Worm (Caenorhabditis elegans) whole organism, late embryonic: ENCODE measurements around the gene ints-13.
A peak's percentile ranks its signal among the peaks of the same experiment; 100 is the strongest.

ENCODE experiments used
- C08G9.2 ChIP-seq: sonication (generic microtip); optimal IDR thresholded peaks from 2 replicates; lab custom pipeline; 2016; ENCODE audit warnings: mild to moderate bottlenecking, missing genetic modification characterization, moderate library complexity, missing compliant biosample characterization
- K02D7.2 ChIP-seq: sonication (generic microtip); optimal IDR thresholded peaks from 2 replicates; lab custom pipeline; 2017; ENCODE audit warnings: mild to moderate bottlenecking, missing genetic modification characterization, missing compliant biosample characterization
- K09A11.1 ChIP-seq: sonication (generic microtip); optimal IDR thresholded peaks from 2 replicates; lab custom pipeline; 2017; ENCODE audit warnings: antibody characterized with exemption, mild to moderate bottlenecking, missing genetic modification characterization, missing compliant biosample characterization; ENCODE audit not compliant: insufficient read depth
- ama-1 ChIP-seq: fragments of 150-350 bp; optimal IDR thresholded peaks from 2 replicates; lab custom pipeline; 2014
- ceh-14 ChIP-seq: sonication (generic microtip); optimal IDR thresholded peaks from 2 replicates; lab custom pipeline; 2016; ENCODE audit warnings: missing genotype, missing genetic modification characterization, missing compliant biosample characterization
- ceh-18 ChIP-seq: sonication (generic microtip); optimal IDR thresholded peaks from 2 replicates; lab custom pipeline; 2016; ENCODE audit warnings: missing genetic modification characterization, missing compliant biosample characterization
- ceh-19 ChIP-seq: fragments of 200-800 bp; sonication (Bioruptor generic); optimal IDR thresholded peaks from 2 replicates; lab custom pipeline; 2018; ENCODE audit warnings: mild to moderate bottlenecking, missing genetic modification characterization, missing compliant biosample characterization
- ceh-2 ChIP-seq: sonication (generic microtip); optimal IDR thresholded peaks from 2 replicates; lab custom pipeline; 2016; ENCODE audit warnings: missing genotype, missing genetic modification characterization, missing compliant biosample characterization
- ceh-24 ChIP-seq: sonication (generic microtip); optimal IDR thresholded peaks from 2 replicates; lab custom pipeline; 2016; ENCODE audit warnings: mild to moderate bottlenecking, missing genetic modification characterization, missing compliant biosample characterization
- ceh-30 ChIP-seq: fragments of 150-350 bp; optimal IDR thresholded peaks from 2 replicates; lab custom pipeline; 2014; ENCODE audit warnings: missing biosample characterization, missing genetic modification characterization
- ceh-31 ChIP-seq: sonication (generic microtip); optimal IDR thresholded peaks from 2 replicates; lab custom pipeline; 2016; ENCODE audit warnings: missing genetic modification characterization, missing compliant biosample characterization
- ceh-45 ChIP-seq: fragments of 200-800 bp; sonication (Bioruptor generic); IDR thresholded peaks from 2 replicates; pipeline ENCODE4 v1.3.6; 2022; ENCODE audit warnings: missing genetic modification reagents, missing genetic modification characterization, missing compliant biosample characterization
- ceh-48 ChIP-seq: sonication (generic microtip); optimal IDR thresholded peaks from 2 replicates; lab custom pipeline; 2016; ENCODE audit warnings: missing genetic modification characterization, inconsistent platforms, missing compliant biosample characterization
- ceh-6 ChIP-seq: fragments of 200-800 bp; sonication (Bioruptor generic); optimal IDR thresholded peaks from 2 replicates; lab custom pipeline; 2018; ENCODE audit warnings: mild to moderate bottlenecking, missing genetic modification characterization, missing compliant biosample characterization
- ceh-9 ChIP-seq: sonication (generic microtip); optimal IDR thresholded peaks from 2 replicates; lab custom pipeline; 2016; ENCODE audit warnings: mild to moderate bottlenecking, missing genetic modification characterization, inconsistent platforms, missing compliant biosample characterization
- che-1 ChIP-seq: sonication (generic microtip); optimal IDR thresholded peaks from 2 replicates; lab custom pipeline; 2016; ENCODE audit warnings: mild to moderate bottlenecking, missing genetic modification characterization, missing compliant biosample characterization
- dmd-4 ChIP-seq: sonication (generic microtip); optimal IDR thresholded peaks from 2 replicates; lab custom pipeline; 2016; ENCODE audit warnings: borderline replicate concordance, missing genetic modification characterization, missing compliant biosample characterization
- elt-2 ChIP-seq: sonication (generic microtip); optimal IDR thresholded peaks from 2 replicates; lab custom pipeline; 2016; ENCODE audit warnings: missing genetic modification reagents, missing genetic modification characterization, missing compliant biosample characterization
- fkh-6 ChIP-seq: sonication (generic microtip); optimal IDR thresholded peaks from 2 replicates; lab custom pipeline; 2016; ENCODE audit warnings: missing genetic modification characterization, missing compliant biosample characterization
- hlh-13 ChIP-seq: fragments of 200-800 bp; sonication (Bioruptor generic); optimal IDR thresholded peaks from 2 replicates; lab custom pipeline; 2018; ENCODE audit warnings: mild to moderate bottlenecking, missing genetic modification characterization, missing compliant biosample characterization
- hlh-15 ChIP-seq: sonication (generic microtip); optimal IDR thresholded peaks from 2 replicates; lab custom pipeline; 2016; ENCODE audit warnings: missing genetic modification characterization, missing compliant biosample characterization
- hlh-6 ChIP-seq: sonication (generic microtip); optimal IDR thresholded peaks from 2 replicates; lab custom pipeline; 2016; ENCODE audit warnings: missing genotype, missing genetic modification characterization, missing compliant biosample characterization
- lim-6 ChIP-seq: sonication (generic microtip); optimal IDR thresholded peaks from 2 replicates; lab custom pipeline; 2016; ENCODE audit warnings: missing genetic modification characterization, missing compliant biosample characterization
- madf-2 ChIP-seq: sonication (generic microtip); optimal IDR thresholded peaks from 2 replicates; lab custom pipeline; 2017; ENCODE audit warnings: missing genetic modification characterization, missing compliant biosample characterization
- mec-3 ChIP-seq: sonication (generic microtip); optimal IDR thresholded peaks from 2 replicates; lab custom pipeline; 2016; ENCODE audit warnings: borderline replicate concordance, missing genetic modification characterization, missing compliant biosample characterization
- npax-4 ChIP-seq: sonication (generic microtip); optimal IDR thresholded peaks from 2 replicates; lab custom pipeline; 2016; ENCODE audit warnings: missing genetic modification characterization, missing compliant biosample characterization
- pat-9 ChIP-seq: fragments of 200-800 bp; sonication (Bioruptor generic); optimal IDR thresholded peaks from 2 replicates; lab custom pipeline; 2018; ENCODE audit warnings: mild to moderate bottlenecking, missing genetic modification characterization, moderate library complexity, missing compliant biosample characterization
- pax-1 ChIP-seq: fragments of 150-350 bp; optimal IDR thresholded peaks from 2 replicates; lab custom pipeline; 2014; ENCODE audit warnings: missing biosample characterization, missing genetic modification characterization
- pha-4 ChIP-seq: fragments of 150-350 bp; optimal IDR thresholded peaks from 2 replicates; lab custom pipeline; 2018; ENCODE audit warnings: missing biosample characterization, missing genetic modification reagents, missing genetic modification characterization
- pqm-1 ChIP-seq: sonication (generic microtip); optimal IDR thresholded peaks from 2 replicates; lab custom pipeline; 2016; ENCODE audit warnings: missing genetic modification characterization, missing compliant biosample characterization
- pros-1 ChIP-seq: fragments of 150-350 bp; optimal IDR thresholded peaks from 2 replicates; lab custom pipeline; 2014; ENCODE audit warnings: missing biosample characterization, missing genetic modification reagents, missing genetic modification characterization
- ref-2 ChIP-seq: sonication (generic microtip); optimal IDR thresholded peaks from 2 replicates; lab custom pipeline; 2016; ENCODE audit warnings: missing genetic modification characterization, missing compliant biosample characterization
- sdc-2 ChIP-seq: sonication (generic microtip); optimal IDR thresholded peaks from 2 replicates; lab custom pipeline; 2016; ENCODE audit warnings: missing genotype, missing genetic modification characterization, missing compliant biosample characterization
- sox-2 ChIP-seq: fragments of 200-800 bp; sonication (Bioruptor generic); IDR thresholded peaks from 2 replicates; pipeline ENCODE4 v1.3.6; 2022; ENCODE audit warnings: missing genetic modification reagents, missing genetic modification characterization, missing compliant biosample characterization
- sox-4 ChIP-seq: sonication (generic microtip); optimal IDR thresholded peaks from 2 replicates; lab custom pipeline; 2017; ENCODE audit warnings: mild to moderate bottlenecking, missing genetic modification characterization, inconsistent platforms, missing compliant biosample characterization
- tbx-7 ChIP-seq: sonication (generic microtip); optimal IDR thresholded peaks from 2 replicates; lab custom pipeline; 2016; ENCODE audit warnings: missing genotype, missing genetic modification characterization, missing compliant biosample characterization
- ttx-3 ChIP-seq: sonication (generic microtip); optimal IDR thresholded peaks from 2 replicates; lab custom pipeline; 2016; ENCODE audit warnings: missing genetic modification reagents, missing genetic modification characterization, missing compliant biosample characterization
- unc-3 ChIP-seq, 2 experiments: fragments of 200-800 bp in 1 of 2; sonication (Bioruptor generic) in 1 of 2; sonication (generic microtip) in 1 of 2; conservative IDR thresholded peaks in 1 of 2; optimal IDR thresholded peaks in 1 of 2; 2 replicates each; pipeline versions ENCODE4 v1.3.6 to Lab custom; 2016 to 2022; ENCODE audit warnings: missing compliant biosample characterization in 2 of 2, missing genetic modification characterization in 2 of 2, missing genetic modification reagents in 1 of 2
- unc-42 ChIP-seq: sonication (generic microtip); optimal IDR thresholded peaks from 2 replicates; lab custom pipeline; 2016; ENCODE audit warnings: missing genotype, missing genetic modification characterization, missing compliant biosample characterization
- unc-86 ChIP-seq: sonication (generic microtip); optimal IDR thresholded peaks from 2 replicates; lab custom pipeline; 2016; ENCODE audit warnings: missing genetic modification characterization, missing compliant biosample characterization
- zip-5 ChIP-seq: sonication (generic microtip); optimal IDR thresholded peaks from 2 replicates; lab custom pipeline; 2016; ENCODE audit warnings: missing genetic modification characterization, missing compliant biosample characterization
- ztf-16 ChIP-seq: sonication (generic microtip); optimal IDR thresholded peaks from 2 replicates; lab custom pipeline; 2017; ENCODE audit warnings: missing genetic modification characterization, missing compliant biosample characterization

The ints-13 gene

DNA sequence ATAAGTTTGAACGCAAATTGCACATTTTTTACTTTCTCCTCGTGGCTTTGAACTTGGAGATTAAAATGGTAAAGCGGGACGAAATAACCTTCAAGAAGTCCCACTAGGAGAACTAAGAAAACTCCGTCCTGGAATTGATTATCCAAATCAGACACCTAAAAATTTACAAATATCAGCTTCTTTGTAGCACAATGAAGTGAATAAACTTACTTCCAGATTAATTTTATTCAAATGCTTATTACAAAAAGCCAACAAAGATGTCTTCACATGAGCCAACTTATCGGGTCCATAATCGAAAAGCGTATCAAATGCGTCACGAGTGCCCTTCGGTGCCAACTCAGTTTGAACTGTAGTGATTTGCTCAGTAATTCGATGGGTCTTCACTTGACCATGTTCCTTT, 25.2 kb upstream of the ints-13 start:
- TF ChIP-seq ceh-18 (tag; lab: Kevin White, UChicago), result no peak
- no peak for TF ChIP-seq pat-9 (tag; lab: Kevin White, UChicago)
- no peak for TF ChIP-seq mec-3
- no peak for TF ChIP-seq pqm-1 (tag; lab: Kevin White, UChicago)
- TF ChIP-seq unc-3 (GFP tag; conservative IDR thresholded peaks at IDR 0.05; lab: Robert Waterston, UW), result no peak
- TF ChIP-seq unc-3 (tag; optimal IDR thresholded peaks at IDR 0.05; lab: Kevin White, UChicago), result no peak
- TF ChIP-seq fkh-6 (tag; lab: Kevin White, UChicago), result no peak
- TF ChIP-seq hlh-15 (tag; lab: Kevin White, UChicago), result no peak
- TF ChIP-seq ztf-16 (tag; lab: Kevin White, UChicago), result no peak
- TF ChIP-seq ceh-2 (tag; lab: Kevin White, UChicago), result no peak
- TF ChIP-seq pros-1, result no peak
- TF ChIP-seq sdc-2, result no peak
- TF ChIP-seq ref-2 (tag; lab: Kevin White, UChicago), result no peak

DNA sequence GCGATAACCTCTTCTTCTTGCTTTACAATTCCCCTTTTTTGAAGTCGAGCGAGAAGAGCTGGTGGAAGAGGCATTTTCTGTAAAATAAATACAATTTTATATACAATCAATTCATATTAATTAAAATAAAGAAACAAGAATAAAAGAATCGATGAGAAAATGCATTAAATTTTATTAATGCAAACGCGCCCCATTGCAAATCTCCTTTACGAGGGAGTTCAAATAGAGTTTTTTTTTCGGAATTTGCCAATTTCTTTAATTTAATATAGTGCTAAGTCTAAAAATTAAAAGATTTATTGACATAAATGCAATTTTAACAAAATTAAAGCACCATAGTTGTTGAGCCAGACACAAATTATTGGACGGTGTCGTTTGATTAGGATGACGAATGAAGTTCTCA, 24.4 kb upstream of the ints-13 start, which contains the start of gene pqbp-1.1:
Gene pqbp-1.1 (minus strand): TSS at position 77 of the 400 bp plus-strand sequence.
- TF ChIP-seq pax-1 (tag; lab: Kevin White, UChicago), result peak; percentile 48
- TF ChIP-seq hlh-6 (tag; lab: Kevin White, UChicago), result no peak
- TF ChIP-seq unc-3 (GFP tag; conservative IDR thresholded peaks at IDR 0.05; lab: Robert Waterston, UW), result no peak
- no peak for TF ChIP-seq unc-3 (tag; optimal IDR thresholded peaks at IDR 0.05; lab: Kevin White, UChicago)
- no peak for TF ChIP-seq ttx-3 (tag; lab: Kevin White, UChicago)
- TF ChIP-seq lim-6 (tag; lab: Kevin White, UChicago), result no peak
- no peak for TF ChIP-seq sox-4 (tag; lab: Kevin White, UChicago)
- no peak for TF ChIP-seq ceh-30 (tag; lab: Kevin White, UChicago)
- no peak for TF ChIP-seq zip-5 (tag; lab: Kevin White, UChicago)
- TF ChIP-seq ceh-9 (tag; lab: Kevin White, UChicago), result no peak
- TF ChIP-seq hlh-13, result no peak
- TF ChIP-seq tbx-7 (tag; lab: Kevin White, UChicago), result no peak
- no peak for TF ChIP-seq ama-1 (lab: Kevin White, UChicago)
- TF ChIP-seq ceh-19 (GFP tag; lab: Kevin White, UChicago), result no peak
- TF ChIP-seq unc-42 (tag; lab: Kevin White, UChicago), result peak; percentile 88
- TF ChIP-seq pha-4 (tag; lab: Kevin White, UChicago), result no peak
- no peak for TF ChIP-seq C08G9.2 (tag; lab: Kevin White, UChicago)
- no peak for TF ChIP-seq che-1 (tag; lab: Kevin White, UChicago)
- TF ChIP-seq ceh-6 (GFP tag; lab: Kevin White, UChicago), result no peak
- TF ChIP-seq ceh-31, result no peak
- TF ChIP-seq dmd-4 (tag; lab: Kevin White, UChicago), result no peak
- peak; percentile 42 for TF ChIP-seq ceh-48 (tag; lab: Kevin White, UChicago)
- TF ChIP-seq npax-4, result no peak
- no peak for TF ChIP-seq sox-2 (GFP tag; lab: Robert Waterston, UW)
- TF ChIP-seq pqm-1 (tag; lab: Kevin White, UChicago), result no peak
- TF ChIP-seq madf-2 (tag; lab: Kevin White, UChicago), result no peak
- no peak for TF ChIP-seq ceh-14 (tag; lab: Kevin White, UChicago)
- TF ChIP-seq ceh-24 (tag; lab: Kevin White, UChicago), result no peak
- TF ChIP-seq K02D7.2, result no peak
- no peak for TF ChIP-seq unc-86 (tag; lab: Kevin White, UChicago)
- TF ChIP-seq K09A11.1 (tag; lab: Kevin White, UChicago), result no peak
- peak; percentile 6 for TF ChIP-seq elt-2 (tag; lab: Kevin White, UChicago)
- no peak for TF ChIP-seq ceh-45 (GFP tag; lab: Robert Waterston, UW)
